Worm (Caenorhabditis elegans): ENCODE results near the gene T06C10.3.

ce11 chrIV:7870451-7870850 lies at the start of gene T06C10.3:
- TF ChIP-seq aly-1 (tag; optimal IDR thresholded peaks at IDR 0.05): no peak
- TF ChIP-seq sea-1 (GFP tag; conservative IDR thresholded peaks at IDR 0.05): no peak
- TF ChIP-seq tbx-11 (GFP tag; IDR thresholded peaks at IDR 0.05): no peak
- no peak for TF ChIP-seq ceh-13 (GFP tag; optimal IDR thresholded peaks at IDR 0.05)
- no peak for TF ChIP-seq tra-4 (tag; optimal IDR thresholded peaks at IDR 0.05)
- TF ChIP-seq flt-1 (GFP tag; IDR thresholded peaks at IDR 0.05): no peak
- no peak for TF ChIP-seq tbx-37 (GFP tag; conservative IDR thresholded peaks at IDR 0.05)
- no peak for TF ChIP-seq pes-1 (GFP tag; IDR thresholded peaks at IDR 0.05)
- TF ChIP-seq hmg-4 (GFP tag; optimal IDR thresholded peaks at IDR 0.05): no peak
- no peak for TF ChIP-seq ama-1 (optimal IDR thresholded peaks at IDR 0.05)
